Worm (Caenorhabditis elegans): ENCODE data around the gene srw-69.
"Not testable (repeated sequence)": the region's sequence is repeated elsewhere in the genome, so short reads cannot be mapped to it uniquely, and the experiment has no call there.

DNA sequence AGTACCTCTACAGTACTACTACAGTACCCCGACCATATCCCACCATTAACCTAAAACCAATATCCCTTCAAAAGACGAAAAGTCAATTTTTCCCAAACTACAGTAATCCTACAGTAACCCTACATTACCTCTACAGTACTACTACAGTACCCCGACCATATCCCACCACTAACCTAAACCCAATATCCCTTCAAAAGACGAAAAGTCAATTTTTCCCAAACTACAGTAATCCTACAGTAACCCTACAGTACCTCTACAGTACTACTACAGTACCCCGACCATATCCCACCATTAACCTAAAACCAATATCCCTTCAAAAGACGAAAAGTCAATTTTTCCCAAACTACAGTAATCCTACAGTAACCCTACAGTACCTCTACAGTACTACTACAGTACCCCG is 15.6 kb upstream of the srw-69 start, which contains the start of gene nhr-141:
- TF ChIP-seq fos-1 (tag; optimal IDR thresholded peaks at IDR 0.05); pax-3 (tag; optimal IDR thresholded peaks at IDR 0.05); pqm-1 (tag; optimal IDR thresholded peaks at IDR 0.05); ama-1 (optimal IDR thresholded peaks at IDR 0.05); pag-3 (tag; optimal IDR thresholded peaks at IDR 0.05; ENCODE audit: borderline replicate concordance, insufficient read depth); elt-2 (tag; optimal IDR thresholded peaks at IDR 0.05); snpc-4 (tag; optimal IDR thresholded peaks at IDR 0.05); unc-62 (GFP tag; optimal IDR thresholded peaks at IDR 0.05); lir-3 (tag; optimal IDR thresholded peaks at IDR 0.05; ENCODE audit: poor library complexity); hpl-2 (GFP tag; optimal IDR thresholded peaks at IDR 0.05); fkh-4 (tag; optimal IDR thresholded peaks at IDR 0.05; ENCODE audit: borderline replicate concordance); fkh-10 (GFP tag; optimal IDR thresholded peaks at IDR 0.05); lin-35 (GFP tag; optimal IDR thresholded peaks at IDR 0.05); nhr-237 (tag; optimal IDR thresholded peaks at IDR 0.05): not testable (repeated sequence)

Measured in whole organism, L1 larva.